Fruit fly (Drosophila melanogaster) whole organism: ENCODE measurements around the gene CG43182.

Experiments
- CG8478 ChIP-seq: fragments of >200 bp; optimal IDR thresholded peaks from 2 replicates; lab custom pipeline; 2018; ENCODE audit warnings: inconsistent platforms
- Dll ChIP-seq: fragments of >200 bp; optimal IDR thresholded peaks from 2 replicates; lab custom pipeline; 2017
- EcR ChIP-seq, 2 experiments: fragments of >200 bp; optimal IDR thresholded peaks; 2 replicates each; lab custom pipeline; 2017; ENCODE audit warnings: missing biosample characterization in 2 of 2, missing genetic modification characterization in 2 of 2, missing genetic modification reagents in 2 of 2
- pan ChIP-seq: fragments of >200 bp; optimal IDR thresholded peaks from 2 replicates; lab custom pipeline; 2017
- psq ChIP-seq: fragments of >200 bp; optimal IDR thresholded peaks from 2 replicates; lab custom pipeline; 2017
- usp ChIP-seq: fragments of >200 bp; optimal IDR thresholded peaks from 2 replicates; lab custom pipeline; 2017; ENCODE audit warnings: missing biosample characterization, missing genetic modification characterization, mixed read lengths

The CG43182 gene

DNA sequence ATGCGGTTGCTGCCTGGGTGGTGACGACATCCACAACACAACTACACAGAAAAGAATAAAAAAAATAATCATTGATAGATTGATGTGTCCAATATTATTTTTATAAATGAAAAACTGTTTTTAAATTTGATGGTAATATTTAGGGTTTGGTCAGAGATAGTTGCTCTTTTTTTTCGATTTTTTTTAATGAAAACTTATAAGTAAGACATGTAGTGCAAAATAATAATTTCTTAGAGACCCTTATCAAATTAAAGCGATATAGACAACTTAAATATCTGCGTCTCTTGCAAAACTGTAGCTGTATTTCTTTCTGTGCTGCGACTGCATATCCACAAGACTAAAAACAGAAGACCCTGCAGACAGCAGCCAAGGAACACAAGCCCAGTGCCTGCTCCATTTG lies 26.7 kb downstream of the CG43182 start:
- TF ChIP-seq CG8478 (lab: Kevin White, UChicago): no peak
- TF ChIP-seq Dll (lab: Kevin White, UChicago): no peak
- no peak for TF ChIP-seq usp (GFP tag; lab: Kevin White, UChicago)
- no peak for TF ChIP-seq pan (lab: Kevin White, UChicago)
- no peak for TF ChIP-seq EcR (GFP tag; optimal IDR thresholded peaks at IDR 0.05; lab: Kevin White, UChicago)
- TF ChIP-seq psq (lab: Kevin White, UChicago): no peak

DNA sequence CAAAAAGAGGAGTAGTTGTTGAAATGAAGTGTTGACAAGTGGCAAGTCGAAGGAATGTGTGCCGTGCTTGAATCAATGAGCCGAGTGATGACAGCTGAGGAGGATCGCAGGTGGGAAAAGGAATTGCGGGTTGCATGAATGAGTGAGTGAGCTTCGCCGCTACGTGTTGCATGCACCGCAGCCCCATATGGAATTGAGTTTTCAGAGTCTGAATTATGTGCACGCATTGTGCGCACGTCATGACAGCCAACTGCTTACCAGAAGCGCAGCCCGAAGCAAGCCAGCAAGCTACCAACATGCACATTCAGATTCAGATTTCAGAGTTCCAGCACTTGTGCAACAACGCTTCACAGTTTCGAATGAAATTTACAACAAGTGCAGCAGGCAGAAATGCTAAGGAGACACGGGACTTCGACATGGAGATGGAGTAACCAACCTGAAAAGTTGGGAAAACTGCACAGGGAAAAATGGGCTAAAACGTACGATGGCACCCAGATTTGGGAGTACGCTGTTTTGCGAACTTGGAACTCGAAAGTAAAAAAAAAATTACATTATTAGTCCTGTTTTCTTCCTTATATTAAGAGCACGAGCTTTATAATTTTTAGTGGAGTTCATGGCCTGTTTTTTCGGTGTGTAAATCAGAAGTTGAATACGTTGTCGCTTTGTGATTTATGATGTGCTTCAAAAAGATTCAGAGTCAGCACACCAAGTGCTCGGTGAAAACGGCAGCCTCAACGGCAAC lies 33.1 kb downstream of the CG43182 start:
- TF ChIP-seq pan (lab: Kevin White, UChicago): no peak
- no peak for TF ChIP-seq usp (GFP tag; lab: Kevin White, UChicago)
- no peak for TF ChIP-seq Dll (lab: Kevin White, UChicago)
- TF ChIP-seq EcR (GFP tag; optimal IDR thresholded peaks at IDR 0.05; lab: Kevin White, UChicago): no peak
- no peak for TF ChIP-seq psq (lab: Kevin White, UChicago)
- TF ChIP-seq CG8478 (lab: Kevin White, UChicago): no peak

DNA sequence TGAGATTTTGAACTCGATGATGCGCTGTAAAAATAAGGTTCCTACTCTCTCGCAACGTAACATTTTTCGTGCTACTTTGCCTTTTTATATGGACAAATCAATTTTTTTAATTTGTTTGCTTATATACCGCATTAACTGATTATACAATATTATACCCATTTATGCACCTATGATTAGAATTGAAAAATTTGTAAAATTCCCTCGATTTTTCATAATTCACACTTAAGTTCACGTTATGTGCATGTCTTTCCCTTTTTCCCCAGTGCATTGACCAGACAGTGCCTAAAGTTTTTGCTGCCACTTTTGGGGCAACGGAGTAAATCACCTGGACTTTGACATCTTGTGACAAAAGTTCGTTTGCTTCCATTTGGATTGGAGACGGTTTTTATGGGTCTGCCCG lies 37.6 kb downstream of the CG43182 start:
- no peak for TF ChIP-seq EcR (GFP tag; optimal IDR thresholded peaks at IDR 0.05; lab: Kevin White, UChicago)

DNA sequence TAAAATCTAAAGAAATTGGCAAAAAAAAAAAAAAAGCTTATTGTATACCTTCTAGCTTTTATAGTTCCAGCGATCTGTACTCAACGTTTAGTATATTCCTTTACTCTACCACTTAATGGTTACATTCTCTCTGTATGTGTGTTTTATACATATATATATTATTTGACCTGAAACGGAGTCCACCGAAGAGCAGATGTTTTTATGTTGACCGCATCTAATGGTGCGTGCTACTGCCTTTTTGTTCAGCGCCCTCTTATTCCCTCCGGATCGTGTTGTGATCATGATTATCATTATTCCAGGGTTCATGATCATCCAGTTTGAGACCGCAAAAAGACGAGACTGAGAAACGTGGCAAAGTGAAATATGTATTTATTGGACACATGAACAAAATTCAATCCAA lies 39.4 kb downstream of the CG43182 start:
- TF ChIP-seq Dll (lab: Kevin White, UChicago) (no peak), psq (lab: Kevin White, UChicago) (no peak), EcR (GFP tag; optimal IDR thresholded peaks at IDR 0.05; lab: Kevin White, UChicago) (no peak), CG8478 (lab: Kevin White, UChicago) (no peak), pan (lab: Kevin White, UChicago) (no peak), usp (GFP tag; lab: Kevin White, UChicago) (no peak)

DNA sequence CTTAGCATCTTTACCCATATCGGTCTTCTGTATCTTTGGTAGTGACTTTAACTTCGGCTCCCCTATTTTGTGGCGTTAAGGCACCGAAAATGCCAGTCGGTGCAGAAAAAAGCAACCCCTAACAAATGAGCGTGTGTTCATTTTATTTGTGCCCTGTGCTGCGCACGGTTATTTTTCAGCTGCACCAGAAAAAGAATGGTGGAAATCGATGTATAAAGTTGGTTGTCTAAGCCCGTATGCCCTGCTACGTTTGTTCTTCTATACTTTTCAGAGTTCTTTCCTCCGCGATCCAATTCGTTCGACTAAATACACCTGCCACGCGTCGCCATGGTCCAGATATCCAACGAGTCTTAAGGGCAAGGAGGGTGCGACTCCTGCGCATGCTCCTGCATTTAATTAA lies 40.1 kb downstream of the CG43182 start:
- TF ChIP-seq pan (lab: Kevin White, UChicago) (no peak), Dll (lab: Kevin White, UChicago) (no peak), CG8478 (lab: Kevin White, UChicago) (no peak), EcR (GFP tag; optimal IDR thresholded peaks at IDR 0.05; lab: Kevin White, UChicago) (no peak), usp (GFP tag; lab: Kevin White, UChicago) (no peak), psq (lab: Kevin White, UChicago) (no peak)

DNA sequence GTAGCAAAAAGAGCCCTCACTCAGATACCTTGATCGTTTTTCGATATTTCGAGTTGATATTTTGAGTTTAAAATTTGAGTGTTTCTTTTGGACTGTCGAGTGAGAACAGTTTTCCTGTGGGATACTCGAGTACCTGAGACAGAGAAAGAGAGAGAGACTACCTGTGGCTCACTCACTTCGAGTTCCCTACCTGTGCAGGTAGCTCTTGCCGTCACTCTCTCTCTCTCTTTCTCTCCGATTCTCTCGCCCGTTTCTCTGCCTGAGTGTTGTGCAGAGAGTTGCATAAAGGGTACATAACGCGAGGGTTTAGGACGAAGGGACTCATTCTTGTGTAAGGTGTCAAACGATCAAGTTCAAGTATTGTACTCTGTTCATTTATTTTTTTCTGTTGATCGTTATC lies 42.9 kb downstream of the CG43182 start, which contains the start of gene sc:
sc (plus strand) TSS at position 315 of the 400 bp plus-strand sequence.
- TF ChIP-seq usp (GFP tag; lab: Kevin White, UChicago): no peak
- TF ChIP-seq pan (lab: Kevin White, UChicago): no peak
- no peak for TF ChIP-seq EcR (GFP tag; optimal IDR thresholded peaks at IDR 0.05; lab: Kevin White, UChicago)
- TF ChIP-seq CG8478 (lab: Kevin White, UChicago): no peak
- TF ChIP-seq Dll (lab: Kevin White, UChicago): no peak
- TF ChIP-seq psq (lab: Kevin White, UChicago): no peak

DNA sequence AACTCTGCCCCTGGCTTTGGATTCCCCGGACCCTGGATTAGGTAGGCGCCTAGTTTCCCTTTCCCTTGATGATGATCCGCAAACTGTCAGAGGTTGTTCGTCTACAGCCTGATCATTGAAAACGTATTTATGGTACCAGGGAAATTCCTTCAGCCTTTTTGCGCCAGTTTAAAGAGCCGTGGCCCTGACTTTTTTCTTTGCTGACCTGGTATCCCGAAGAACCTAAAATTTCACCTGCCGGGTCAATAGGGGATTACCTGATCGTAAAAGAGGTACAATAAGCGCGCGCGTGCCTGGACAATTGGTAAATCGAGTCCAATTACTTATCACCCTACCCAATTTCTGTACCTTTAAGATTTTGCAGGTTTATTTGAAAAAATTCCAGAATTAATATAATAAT lies 46.9 kb downstream of the CG43182 start:
- TF ChIP-seq Dll (lab: Kevin White, UChicago) (no peak), psq (lab: Kevin White, UChicago) (no peak), pan (lab: Kevin White, UChicago) (no peak), usp (GFP tag; lab: Kevin White, UChicago) (no peak), CG8478 (lab: Kevin White, UChicago) (no peak), EcR (GFP tag; optimal IDR thresholded peaks at IDR 0.05; lab: Kevin White, UChicago) (no peak)
